Fruit fly (Drosophila melanogaster) whole organism, adult: ENCODE results near the gene Arfrp1.

Experiments
- CG14711 ChIP-seq: fragments of 200-800 bp; sonication (Bioruptor generic); optimal IDR thresholded peaks from 2 replicates; lab custom pipeline; 2018; ENCODE audit warnings: missing biosample characterization, mild to moderate bottlenecking, missing genetic modification characterization, moderate library complexity
- CG1620 ChIP-seq: fragments of 200-800 bp; sonication (Bioruptor generic); optimal IDR thresholded peaks from 2 replicates; lab custom pipeline; 2016; ENCODE audit warnings: missing biosample characterization, missing genetic modification characterization
- CG5204 ChIP-seq: fragments of 200-800 bp; sonication (Bioruptor generic); optimal IDR thresholded peaks from 2 replicates; lab custom pipeline; 2016; ENCODE audit warnings: missing biosample characterization, missing genetic modification characterization
- CG7045 ChIP-seq: fragments of 200-800 bp; sonication (Bioruptor generic); optimal IDR thresholded peaks from 2 replicates; lab custom pipeline; 2017; ENCODE audit warnings: missing biosample characterization, mild to moderate bottlenecking, missing genetic modification characterization
- CG7101 ChIP-seq: fragments of 200-800 bp; sonication (Bioruptor generic); optimal IDR thresholded peaks from 2 replicates; lab custom pipeline; 2018; ENCODE audit warnings: missing biosample characterization, mild to moderate bottlenecking, missing genetic modification characterization, moderate library complexity
- Crg-1 ChIP-seq: fragments of 200-800 bp; sonication (Bioruptor generic); optimal IDR thresholded peaks from 2 replicates; lab custom pipeline; 2016; ENCODE audit warnings: missing biosample characterization, missing genetic modification characterization
- Hr96 ChIP-seq: fragments of 200-800 bp; sonication (Bioruptor generic); optimal IDR thresholded peaks from 2 replicates; lab custom pipeline; 2016; ENCODE audit warnings: missing biosample characterization, missing genetic modification characterization
- bab1 ChIP-seq: fragments of 200-800 bp; sonication (Bioruptor generic); optimal IDR thresholded peaks from 3 replicates; lab custom pipeline; 2019; ENCODE audit warnings: missing biosample characterization, mild to moderate bottlenecking, missing genetic modification characterization, moderate library complexity
- cnc ChIP-seq, 2 experiments: fragments of >200 bp; optimal IDR thresholded peaks; 2 replicates each; lab custom pipeline; 2017
- ovo ChIP-seq: fragments of 200-800 bp; sonication (Bioruptor generic); optimal IDR thresholded peaks from 2 replicates; lab custom pipeline; 2016; ENCODE audit warnings: missing biosample characterization, missing genetic modification characterization
- tj ChIP-seq: fragments of 200-800 bp; sonication (Bioruptor generic); optimal IDR thresholded peaks from 3 replicates; lab custom pipeline; 2017; ENCODE audit warnings: missing biosample characterization, mild to moderate bottlenecking, missing genetic modification characterization, moderate library complexity

- peak; percentile 45 for TF ChIP-seq CG14711
- no peak for TF ChIP-seq tj (GFP tag; lab: Kevin White, UChicago)
- no peak for TF ChIP-seq Crg-1 (GFP tag; lab: Kevin White, UChicago)
- TF ChIP-seq bab1: peak; percentile 58
- no peak for TF ChIP-seq CG7045 (GFP tag; lab: Kevin White, UChicago)
- TF ChIP-seq cnc (optimal IDR thresholded peaks at IDR 0.05; lab: Kevin White, UChicago): no peak
- no peak for TF ChIP-seq ovo (GFP tag; lab: Kevin White, UChicago)
- no peak for TF ChIP-seq CG1620 (GFP tag; lab: Kevin White, UChicago)
- no peak for TF ChIP-seq CG5204
- TF ChIP-seq CG7101 (tag; lab: Kevin White, UChicago): no peak
- TF ChIP-seq Hr96 (GFP tag; lab: Kevin White, UChicago): no peak
Observed at dm6 chrX:9148989-9149522, 42.2 kb downstream of the Arfrp1 start, which contains the start of the genes fh and Bap111.
